Fruit fly (Drosophila melanogaster) whole organism, larva: ENCODE results near the gene CG17764.
A peak's percentile ranks its signal among the peaks of the same experiment; 100 is the strongest.

ENCODE experiments used
- noc ChIP-seq: fragments of 200-800 bp; sonication (Bioruptor generic); optimal IDR thresholded peaks from 3 replicates; lab custom pipeline; 2019; ENCODE audit warnings: missing biosample characterization, mild to moderate bottlenecking, missing genetic modification characterization, moderate library complexity

CG17764 gene

dm6 chrX:5307317-5307716, at the start of gene CG17764:
CG17764 (minus strand) TSS chrX:5307417.
- no peak for TF ChIP-seq noc (tag; lab: Kevin White, UChicago)

DNA sequence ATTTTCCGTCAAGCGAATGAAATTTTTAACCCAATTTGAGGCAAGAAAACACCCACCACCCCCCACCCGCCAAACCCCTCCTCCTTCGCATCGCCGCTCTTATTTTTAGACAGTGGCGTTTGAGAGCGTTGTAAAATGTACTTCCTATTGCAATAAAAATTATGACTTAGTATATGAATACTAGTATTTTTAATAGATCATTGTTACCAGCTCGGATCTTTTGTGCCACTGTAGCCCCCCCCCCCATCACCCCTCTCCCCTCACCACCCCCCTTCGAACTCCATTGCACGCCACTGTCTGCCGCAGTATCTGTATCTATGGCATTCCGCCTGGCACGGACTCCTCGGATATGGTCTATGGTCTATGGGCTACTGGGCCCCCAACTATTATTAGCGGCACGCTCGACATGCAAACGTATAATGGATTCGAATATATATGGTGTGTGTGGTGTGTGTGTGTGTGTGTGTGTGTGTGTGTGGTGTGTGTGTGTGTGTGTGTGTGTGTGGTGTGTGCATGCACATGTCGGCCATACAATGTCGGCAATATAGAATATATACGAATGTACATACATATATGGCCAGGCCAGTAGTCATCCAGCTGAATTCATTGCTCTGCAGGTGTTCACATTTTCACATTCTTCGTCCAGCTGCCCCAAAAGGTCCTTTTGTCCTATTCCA, 42.8 kb upstream of the CG17764 start:
- no peak for TF ChIP-seq noc (tag; lab: Kevin White, UChicago)

- TF ChIP-seq noc (tag; lab: Kevin White, UChicago): no peak
Measured at dm6 chrX:5339970-5340369, 32.8 kb upstream of the CG17764 start, which contains the start of gene SK. SK (plus strand) TSS chrX:5340236.

dm6 chrX:5338435-5338834, 31.2 kb upstream of the CG17764 start:
- no peak for TF ChIP-seq noc (tag; lab: Kevin White, UChicago)

DNA sequence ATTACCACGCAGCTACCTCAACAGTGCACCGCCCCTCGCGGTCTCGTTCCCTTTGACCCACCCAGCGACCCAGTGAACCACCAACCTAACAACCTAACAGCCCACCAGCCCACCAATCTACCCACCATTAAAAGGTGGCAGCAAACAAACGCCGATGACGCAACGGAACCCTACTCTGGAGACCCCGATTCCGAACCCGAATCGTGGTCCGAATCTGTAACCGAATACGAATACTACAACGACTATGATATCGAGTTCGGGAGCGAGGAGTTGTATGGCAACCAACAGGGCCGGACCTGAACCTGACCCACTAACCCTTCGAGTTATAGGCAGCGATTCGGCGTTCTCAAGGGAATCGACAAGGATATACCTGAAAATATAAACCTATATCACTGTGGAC, 30.1 kb upstream of the CG17764 start:
- no peak for TF ChIP-seq noc (tag; lab: Kevin White, UChicago)

DNA sequence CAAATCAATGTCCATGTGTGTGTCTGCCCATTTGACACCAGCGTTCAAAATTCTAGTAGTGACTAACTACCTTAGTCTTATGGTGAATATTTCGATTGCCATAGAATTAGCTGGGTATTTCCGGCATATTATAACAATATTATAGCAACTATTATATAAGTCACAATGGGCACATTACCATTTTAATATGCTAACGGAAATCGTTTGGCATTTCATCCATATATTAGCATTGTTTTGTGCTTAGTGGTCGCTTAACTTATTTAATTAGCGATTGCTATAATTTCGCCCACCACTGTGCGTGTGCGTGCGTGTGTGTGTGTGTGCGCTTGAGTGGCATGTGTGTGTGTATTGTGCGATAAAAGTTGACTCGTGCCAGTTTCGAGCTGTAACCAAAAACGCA, 29.5 kb upstream of the CG17764 start:
- TF ChIP-seq noc (tag; lab: Kevin White, UChicago): peak; percentile 68

dm6 chrX:5332259-5332862, 25.1 kb upstream of the CG17764 start, which contains the start of gene CanB:
CanB (plus strand) TSS chrX:5332499.
- TF ChIP-seq noc (tag; lab: Kevin White, UChicago): no peak

- TF ChIP-seq noc (tag; lab: Kevin White, UChicago): peak; percentile 5
Measured at dm6 chrX:5329266-5329898, 22.2 kb upstream of the CG17764 start, which contains the start of the genes CG3309 and XRCC1. CG3309 (minus strand) TSS chrX:5329347. XRCC1 (plus strand) TSS chrX:5329876.

- TF ChIP-seq noc (tag; lab: Kevin White, UChicago): no peak
Measured at dm6 chrX:5323636-5324035, 16.4 kb upstream of the CG17764 start, which contains the start of gene Mcm3. Mcm3 (plus strand) TSS chrX:5323855.

DNA sequence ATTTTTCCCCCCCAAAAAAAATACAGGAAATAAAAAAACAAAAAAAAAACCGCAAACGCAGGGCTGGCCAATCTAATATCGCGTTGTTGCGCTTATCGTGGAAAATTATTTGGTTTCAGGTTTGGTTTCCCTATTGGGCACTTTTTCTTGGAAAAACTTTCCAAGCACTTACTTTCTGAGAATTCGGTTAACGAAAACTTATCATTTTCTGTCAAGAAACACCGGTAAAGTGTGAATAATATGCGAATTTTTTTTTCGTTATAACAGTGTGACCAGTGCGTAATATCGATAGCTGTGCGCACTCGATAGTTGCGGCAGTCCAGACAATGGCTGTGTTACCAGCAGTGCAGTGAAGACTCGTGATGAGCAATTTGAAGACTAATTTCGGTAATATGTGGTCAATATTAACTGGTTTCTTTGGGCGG, 15.3 kb upstream of the CG17764 start, which contains the start of gene Rnp4F:
Rnp4F (minus strand) TSS at position 238 of the 425 bp plus-strand sequence.
- peak; percentile 68 for TF ChIP-seq noc (tag; lab: Kevin White, UChicago)

DNA sequence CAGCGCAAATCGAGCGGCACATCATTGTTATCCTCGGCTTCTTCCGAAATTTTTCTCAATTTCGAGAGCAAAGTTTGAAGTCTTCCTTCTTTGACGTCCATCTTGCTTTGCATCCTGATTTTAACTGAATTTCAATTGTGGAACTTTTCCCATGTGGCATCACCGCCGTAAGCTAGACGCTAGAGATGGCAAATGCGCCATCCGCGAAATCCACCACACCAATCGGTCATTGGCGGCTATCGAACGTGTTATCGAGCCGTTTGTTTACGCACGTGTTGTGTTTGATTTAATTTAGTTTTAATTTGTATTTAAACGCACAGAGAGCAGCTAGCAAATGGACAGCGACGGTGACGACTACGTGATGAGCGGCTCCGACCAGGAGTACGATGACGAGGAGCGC, 10.0 kb upstream of the CG17764 start, which contains the start of the genes CG15930 and Sas10:
CG15930 (minus strand) TSS at position 126 of the 400 bp plus-strand sequence.
Sas10 (plus strand) TSS at position 240 of the 400 bp plus-strand sequence.
- no peak for TF ChIP-seq noc (tag; lab: Kevin White, UChicago)

dm6 chrX:5312958-5313357, 5.7 kb upstream of the CG17764 start, which contains the start of gene CG4198:
CG4198 (plus strand) TSS chrX:5313258.
- no peak for TF ChIP-seq noc (tag; lab: Kevin White, UChicago)

- no peak for TF ChIP-seq noc (tag; lab: Kevin White, UChicago)
Measured at dm6 chrX:5311838-5312339, 4.7 kb upstream of the CG17764 start, which contains the start of the genes TrxT and dhd. TrxT (minus strand) TSS chrX:5311888. dhd (plus strand) TSS chrX:5312171.

dm6 chrX:5308963-5309362, 1.7 kb upstream of the CG17764 start, which contains the start of the genes Cdk7 and snf:
Cdk7 (minus strand) TSS chrX:5308983.
snf (plus strand) TSS chrX:5309242.
- no peak for TF ChIP-seq noc (tag; lab: Kevin White, UChicago)

DNA sequence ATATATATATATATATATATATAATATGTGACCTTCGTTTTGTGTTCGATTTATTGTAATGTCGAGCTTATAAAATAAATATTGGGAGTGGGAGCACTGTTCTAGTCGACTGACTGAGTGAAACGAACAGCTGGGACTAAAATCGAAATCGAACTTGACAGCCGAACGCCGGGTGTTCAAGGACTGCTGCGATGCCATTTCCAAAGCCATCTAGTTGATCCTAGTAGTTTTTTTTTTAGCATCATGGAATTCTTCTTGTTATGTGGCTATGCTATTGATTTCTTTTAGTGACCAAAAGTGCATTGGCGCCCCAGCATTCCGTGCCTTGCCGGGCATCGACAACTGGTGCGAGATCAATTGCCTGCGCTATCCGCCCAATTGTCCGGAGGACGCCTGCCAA, 1.6 kb downstream of the CG17764 start, which contains the start of gene CG3323:
CG3323 (minus strand) TSS at position 101 of the 400 bp plus-strand sequence.
- no peak for TF ChIP-seq noc (tag; lab: Kevin White, UChicago)
